Worm (Caenorhabditis elegans) whole organism, late embryonic: ENCODE data around the gene tbb-1.

Experiments
- F13H6.1 ChIP-seq: sonication (generic microtip); optimal IDR thresholded peaks from 2 replicates; lab custom pipeline; 2016; ENCODE audit warnings: missing genetic modification characterization, missing compliant biosample characterization
- K09A11.1 ChIP-seq: sonication (generic microtip); optimal IDR thresholded peaks from 2 replicates; lab custom pipeline; 2017; ENCODE audit warnings: antibody characterized with exemption, mild to moderate bottlenecking, missing genetic modification characterization, missing compliant biosample characterization; ENCODE audit not compliant: insufficient read depth
- T23F11.4 ChIP-seq: fragments of 200-800 bp; sonication (Bioruptor generic); optimal IDR thresholded peaks from 2 replicates; lab custom pipeline; 2018; ENCODE audit warnings: mild to moderate bottlenecking, missing genetic modification characterization, missing compliant biosample characterization
- ahr-1 ChIP-seq: sonication (generic microtip); optimal IDR thresholded peaks from 2 replicates; lab custom pipeline; 2016; ENCODE audit warnings: missing genetic modification characterization, missing compliant biosample characterization
- ceh-18 ChIP-seq: sonication (generic microtip); optimal IDR thresholded peaks from 2 replicates; lab custom pipeline; 2016; ENCODE audit warnings: missing genetic modification characterization, missing compliant biosample characterization
- ceh-19 ChIP-seq: fragments of 200-800 bp; sonication (Bioruptor generic); optimal IDR thresholded peaks from 2 replicates; lab custom pipeline; 2018; ENCODE audit warnings: mild to moderate bottlenecking, missing genetic modification characterization, missing compliant biosample characterization
- ceh-2 ChIP-seq: sonication (generic microtip); optimal IDR thresholded peaks from 2 replicates; lab custom pipeline; 2016; ENCODE audit warnings: missing genotype, missing genetic modification characterization, missing compliant biosample characterization
- ceh-22 ChIP-seq: sonication (generic microtip); optimal IDR thresholded peaks from 2 replicates; lab custom pipeline; 2017; ENCODE audit warnings: missing biosample characterization, missing genetic modification characterization
- ceh-24 ChIP-seq: sonication (generic microtip); optimal IDR thresholded peaks from 2 replicates; lab custom pipeline; 2016; ENCODE audit warnings: mild to moderate bottlenecking, missing genetic modification characterization, missing compliant biosample characterization
- ceh-30 ChIP-seq: fragments of 150-350 bp; optimal IDR thresholded peaks from 2 replicates; lab custom pipeline; 2014; ENCODE audit warnings: missing biosample characterization, missing genetic modification characterization
- ceh-31 ChIP-seq: sonication (generic microtip); optimal IDR thresholded peaks from 2 replicates; lab custom pipeline; 2016; ENCODE audit warnings: missing genetic modification characterization, missing compliant biosample characterization
- ceh-34 ChIP-seq: sonication (generic microtip); optimal IDR thresholded peaks from 2 replicates; lab custom pipeline; 2016; ENCODE audit warnings: mild to moderate bottlenecking, missing genetic modification characterization, missing compliant biosample characterization
- ceh-45 ChIP-seq: fragments of 200-800 bp; sonication (Bioruptor generic); IDR thresholded peaks from 2 replicates; pipeline ENCODE4 v1.3.6; 2022; ENCODE audit warnings: missing genetic modification reagents, missing genetic modification characterization, missing compliant biosample characterization
- ceh-48 ChIP-seq: sonication (generic microtip); optimal IDR thresholded peaks from 2 replicates; lab custom pipeline; 2016; ENCODE audit warnings: missing genetic modification characterization, inconsistent platforms, missing compliant biosample characterization
- dmd-4 ChIP-seq: sonication (generic microtip); optimal IDR thresholded peaks from 2 replicates; lab custom pipeline; 2016; ENCODE audit warnings: borderline replicate concordance, missing genetic modification characterization, missing compliant biosample characterization
- ets-4 ChIP-seq: sonication (generic microtip); optimal IDR thresholded peaks from 2 replicates; lab custom pipeline; 2016; ENCODE audit warnings: missing genetic modification characterization, missing compliant biosample characterization
- eyg-1 ChIP-seq: sonication (generic microtip); optimal IDR thresholded peaks from 2 replicates; lab custom pipeline; 2016; ENCODE audit warnings: missing genotype, missing genetic modification characterization, missing compliant biosample characterization
- gmeb-2 ChIP-seq: sonication (generic microtip); optimal IDR thresholded peaks from 2 replicates; lab custom pipeline; 2016; ENCODE audit warnings: missing genetic modification characterization, inconsistent platforms, missing compliant biosample characterization
- hlh-13 ChIP-seq: fragments of 200-800 bp; sonication (Bioruptor generic); optimal IDR thresholded peaks from 2 replicates; lab custom pipeline; 2018; ENCODE audit warnings: mild to moderate bottlenecking, missing genetic modification characterization, missing compliant biosample characterization
- hlh-30 ChIP-seq: sonication (generic microtip); optimal IDR thresholded peaks from 2 replicates; lab custom pipeline; 2017; ENCODE audit warnings: antibody characterized with exemption, missing genetic modification characterization, missing compliant biosample characterization; ENCODE audit not compliant: insufficient read depth
- hlh-6 ChIP-seq: sonication (generic microtip); optimal IDR thresholded peaks from 2 replicates; lab custom pipeline; 2016; ENCODE audit warnings: missing genotype, missing genetic modification characterization, missing compliant biosample characterization
- lim-6 ChIP-seq: sonication (generic microtip); optimal IDR thresholded peaks from 2 replicates; lab custom pipeline; 2016; ENCODE audit warnings: missing genetic modification characterization, missing compliant biosample characterization
- lin-11 ChIP-seq: fragments of 200-800 bp; sonication (Bioruptor generic); optimal IDR thresholded peaks from 2 replicates; lab custom pipeline; 2018; ENCODE audit warnings: mild to moderate bottlenecking, missing genetic modification characterization, missing compliant biosample characterization
- mec-3 ChIP-seq: sonication (generic microtip); optimal IDR thresholded peaks from 2 replicates; lab custom pipeline; 2016; ENCODE audit warnings: borderline replicate concordance, missing genetic modification characterization, missing compliant biosample characterization
- odd-2 ChIP-seq: sonication (generic microtip); optimal IDR thresholded peaks from 2 replicates; lab custom pipeline; 2017; ENCODE audit warnings: antibody characterized with exemption, mild to moderate bottlenecking, missing genetic modification characterization, missing compliant biosample characterization
- pag-3 ChIP-seq: sonication (generic microtip); optimal IDR thresholded peaks from 2 replicates; lab custom pipeline; 2016; ENCODE audit warnings: missing compliant biosample characterization, missing genetic modification characterization, borderline replicate concordance
- pax-1 ChIP-seq: fragments of 150-350 bp; optimal IDR thresholded peaks from 2 replicates; lab custom pipeline; 2014; ENCODE audit warnings: missing biosample characterization, missing genetic modification characterization
- pha-4 ChIP-seq: fragments of 150-350 bp; optimal IDR thresholded peaks from 2 replicates; lab custom pipeline; 2018; ENCODE audit warnings: missing biosample characterization, missing genetic modification reagents, missing genetic modification characterization
- pqm-1 ChIP-seq: sonication (generic microtip); optimal IDR thresholded peaks from 2 replicates; lab custom pipeline; 2016; ENCODE audit warnings: missing genetic modification characterization, missing compliant biosample characterization
- rnt-1 ChIP-seq: sonication (generic microtip); optimal IDR thresholded peaks from 2 replicates; lab custom pipeline; 2016; ENCODE audit warnings: missing genetic modification characterization, missing compliant biosample characterization
- sdc-2 ChIP-seq: sonication (generic microtip); optimal IDR thresholded peaks from 2 replicates; lab custom pipeline; 2016; ENCODE audit warnings: missing genotype, missing genetic modification characterization, missing compliant biosample characterization
- sox-4 ChIP-seq: sonication (generic microtip); optimal IDR thresholded peaks from 2 replicates; lab custom pipeline; 2017; ENCODE audit warnings: mild to moderate bottlenecking, missing genetic modification characterization, inconsistent platforms, missing compliant biosample characterization
- syd-9 ChIP-seq: sonication (generic microtip); optimal IDR thresholded peaks from 2 replicates; lab custom pipeline; 2016; ENCODE audit warnings: mild to moderate bottlenecking, missing genetic modification characterization, moderate library complexity, missing compliant biosample characterization
- tbx-2 ChIP-seq: sonication (generic microtip); optimal IDR thresholded peaks from 2 replicates; lab custom pipeline; 2016; ENCODE audit warnings: missing genetic modification characterization, missing compliant biosample characterization
- unc-3 ChIP-seq, 2 experiments: fragments of 200-800 bp in 1 of 2; sonication (Bioruptor generic) in 1 of 2; sonication (generic microtip) in 1 of 2; conservative IDR thresholded peaks in 1 of 2; optimal IDR thresholded peaks in 1 of 2; 2 replicates each; pipeline versions ENCODE4 v1.3.6 to Lab custom; 2016 to 2022; ENCODE audit warnings: missing compliant biosample characterization in 2 of 2, missing genetic modification characterization in 2 of 2, missing genetic modification reagents in 1 of 2
- unc-55 ChIP-seq: sonication (generic microtip); optimal IDR thresholded peaks from 2 replicates; lab custom pipeline; 2017; ENCODE audit warnings: missing biosample characterization, missing genetic modification reagents, missing genetic modification characterization

Gene tbb-1

ce11 chrIII:10717479-10717878 lies 24.8 kb downstream of the tbb-1 start:
- no peak for TF ChIP-seq unc-55
- TF ChIP-seq T23F11.4 (GFP tag; lab: Kevin White, UChicago): no peak
- no peak for TF ChIP-seq tbx-2 (tag; lab: Kevin White, UChicago)
- TF ChIP-seq ceh-45 (GFP tag; lab: Robert Waterston, UW): no peak
- no peak for TF ChIP-seq hlh-30 (tag; lab: Kevin White, UChicago)
- TF ChIP-seq, all 69 proteins: peak for 0

- TF ChIP-seq ceh-2 (tag; lab: Kevin White, UChicago) (no peak), T23F11.4 (GFP tag; lab: Kevin White, UChicago) (no peak), hlh-6 (no peak), ceh-45 (GFP tag; lab: Robert Waterston, UW) (no peak), ceh-30 (tag; lab: Kevin White, UChicago) (no peak), pqm-1 (tag; lab: Kevin White, UChicago) (no peak), dmd-4 (tag; lab: Kevin White, UChicago) (no peak), sdc-2 (no peak), ceh-18 (tag; lab: Kevin White, UChicago) (no peak), ceh-24 (tag; lab: Kevin White, UChicago) (no peak), ceh-34 (no peak), ets-4 (tag; lab: Kevin White, UChicago) (no peak), mec-3 (tag; lab: Kevin White, UChicago) (no peak), sox-4 (tag; lab: Kevin White, UChicago) (no peak), rnt-1 (tag; lab: Kevin White, UChicago) (no peak), pax-1 (tag; lab: Kevin White, UChicago) (no peak), hlh-13 (no peak), ceh-31 (tag; lab: Kevin White, UChicago) (no peak), pag-3 (tag; lab: Kevin White, UChicago) (no peak)
Observed at ce11 chrIII:10716091-10716490, 26.1 kb downstream of the tbb-1 start, which contains the start of gene W09D10.4. TSS of gene W09D10.4 (minus strand) at chrIII:10716191.

ce11 chrIII:10714541-10714940 lies 27.7 kb downstream of the tbb-1 start:
- no peak for TF ChIP-seq rnt-1 (tag; lab: Kevin White, UChicago)
- no peak for TF ChIP-seq F13H6.1 (tag; lab: Kevin White, UChicago)
- TF ChIP-seq unc-55: no peak
- no peak for TF ChIP-seq ahr-1 (tag; lab: Kevin White, UChicago)
- TF ChIP-seq ceh-48 (tag; lab: Kevin White, UChicago): no peak
- no peak for TF ChIP-seq ceh-45 (GFP tag; lab: Robert Waterston, UW)
- TF ChIP-seq lin-11: no peak
- TF ChIP-seq, all 69 proteins: peak for 0

DNA sequence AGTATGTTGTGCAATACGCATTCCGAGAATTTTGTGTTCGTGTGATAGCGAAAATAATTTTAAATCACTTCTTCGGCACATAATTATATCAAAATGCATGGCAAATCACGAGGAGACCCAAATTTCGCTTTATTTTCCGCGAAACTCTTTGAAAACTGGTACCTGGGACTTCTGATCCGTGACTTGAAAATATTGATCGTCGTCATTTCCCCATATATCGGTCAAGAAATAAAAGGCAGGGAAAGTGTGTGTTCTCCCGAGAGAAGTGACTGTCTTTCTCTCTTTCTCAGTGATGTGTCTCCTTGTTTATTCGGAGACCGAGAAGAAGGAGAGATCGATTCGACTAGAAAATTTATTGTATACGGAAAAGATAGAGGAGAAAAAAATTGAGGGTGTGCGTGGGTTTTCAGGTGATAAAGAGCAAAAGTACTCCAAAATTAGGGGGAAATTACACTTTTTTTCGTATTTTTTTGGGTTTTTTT lies 31.0 kb downstream of the tbb-1 start, which contains the start of gene W09D10.5:
Gene W09D10.5, minus strand, starts transcription at position 345 of the 482 bp plus-strand sequence.
- TF ChIP-seq pha-4 (tag; lab: Kevin White, UChicago) (no peak), ets-4 (tag; lab: Kevin White, UChicago) (no peak), K09A11.1 (tag; lab: Kevin White, UChicago) (no peak), unc-3 (GFP tag; conservative IDR thresholded peaks at IDR 0.05; lab: Robert Waterston, UW) (no peak), unc-3 (tag; optimal IDR thresholded peaks at IDR 0.05; lab: Kevin White, UChicago) (no peak), pqm-1 (tag; lab: Kevin White, UChicago) (no peak), gmeb-2 (tag; lab: Kevin White, UChicago) (no peak), odd-2 (no peak), dmd-4 (tag; lab: Kevin White, UChicago) (no peak), lim-6 (no peak), F13H6.1 (tag; lab: Kevin White, UChicago) (no peak), ceh-22 (tag; lab: Kevin White, UChicago) (no peak), ceh-19 (GFP tag; lab: Kevin White, UChicago) (no peak), eyg-1 (tag; lab: Kevin White, UChicago) (no peak), syd-9 (tag; lab: Kevin White, UChicago) (no peak), ceh-24 (tag; lab: Kevin White, UChicago) (no peak)
